Worm (Caenorhabditis elegans): ENCODE measurements around the gene clc-23.

DNA sequence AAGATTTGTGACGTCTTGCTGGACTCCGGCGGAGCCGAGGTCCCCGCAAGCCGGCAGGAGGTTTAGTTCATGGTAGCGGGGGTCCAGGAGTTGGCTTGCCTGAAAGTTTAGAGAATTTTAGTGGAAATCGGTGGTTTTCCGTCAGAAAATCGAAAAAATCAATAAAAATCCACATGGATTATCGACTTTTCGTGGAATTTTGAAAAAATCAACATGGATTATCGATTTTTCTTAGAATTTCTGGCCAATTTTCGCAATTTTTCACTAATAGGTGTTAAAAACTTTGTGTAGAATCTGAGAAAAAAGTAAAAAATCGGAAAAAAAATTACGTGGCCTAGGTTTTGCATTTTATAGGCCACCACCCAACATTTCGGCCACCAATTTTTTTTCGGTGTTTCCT lies 38.1 kb downstream of the clc-23 start:
- TF ChIP-seq tbx-11 (GFP tag; IDR thresholded peaks at IDR 0.05) (no peak), pes-1 (GFP tag; IDR thresholded peaks at IDR 0.05) (no peak), ets-7 (tag; optimal IDR thresholded peaks at IDR 0.05) (no peak), ama-1 (optimal IDR thresholded peaks at IDR 0.05) (no peak), hnd-1 (tag; optimal IDR thresholded peaks at IDR 0.05) (no peak), aly-1 (tag; optimal IDR thresholded peaks at IDR 0.05) (no peak), ceh-36 (tag; optimal IDR thresholded peaks at IDR 0.05) (no peak), scrt-1 (GFP tag; IDR thresholded peaks at IDR 0.05) (no peak), flt-1 (GFP tag; IDR thresholded peaks at IDR 0.05) (no peak), hmg-4 (GFP tag; optimal IDR thresholded peaks at IDR 0.05) (no peak)

Measured in whole organism, early embryonic.